Fruit fly (Drosophila melanogaster) whole organism, embryonic: ENCODE results near the gene haf.
A peak's percentile ranks its signal among the peaks of the same experiment; 100 is the strongest.

ENCODE experiments used
- Atf6 ChIP-seq: fragments of 200-800 bp; sonication (Bioruptor generic); IDR thresholded peaks from 2 replicates; pipeline ENCODE4 v1.3.6; 2022; ENCODE audit warnings: missing biosample characterization, missing genetic modification characterization
- B-H2 ChIP-seq: fragments of 200-800 bp; sonication (Bioruptor generic); optimal IDR thresholded peaks from 2 replicates; lab custom pipeline; 2018; ENCODE audit warnings: missing biosample characterization, mild to moderate bottlenecking, missing genetic modification characterization
- CG10147 ChIP-seq: fragments of 200-800 bp; sonication (Bioruptor generic); optimal IDR thresholded peaks from 2 replicates; lab custom pipeline; 2019; ENCODE audit warnings: missing biosample characterization, mild to moderate bottlenecking, missing genetic modification characterization, moderate library complexity
- CG10321 ChIP-seq: fragments of 200-800 bp; sonication (Bioruptor generic); IDR thresholded peaks from 2 replicates; pipeline ENCODE4 v1.3.6; 2022; ENCODE audit warnings: missing biosample characterization, missing genetic modification characterization
- CG10543 ChIP-seq: fragments of 200-800 bp; sonication (Bioruptor generic); optimal IDR thresholded peaks from 3 replicates; lab custom pipeline; 2017; ENCODE audit warnings: missing biosample characterization, mild to moderate bottlenecking, missing genetic modification characterization, moderate library complexity
- CG11696 ChIP-seq: fragments of 200-800 bp; sonication (Bioruptor generic); IDR thresholded peaks from 2 replicates; pipeline ENCODE4 v1.3.6; 2022; ENCODE audit warnings: missing biosample characterization, missing genetic modification characterization
- CG12659 ChIP-seq: fragments of 200-800 bp; sonication (Bioruptor generic); optimal IDR thresholded peaks from 3 replicates; lab custom pipeline; 2017; ENCODE audit warnings: mild to moderate bottlenecking, missing biosample characterization, missing genetic modification reagents, missing genetic modification characterization
- CG14014 ChIP-seq: fragments of 200-800 bp; sonication (Bioruptor generic); IDR thresholded peaks from 2 replicates; pipeline ENCODE4 v1.3.6; 2022; ENCODE audit warnings: missing biosample characterization, missing genetic modification characterization
- CG17359 ChIP-seq: fragments of 200-800 bp; sonication (Bioruptor generic); optimal IDR thresholded peaks from 3 replicates; lab custom pipeline; 2018; ENCODE audit warnings: missing biosample characterization, mild to moderate bottlenecking, missing genetic modification characterization, moderate library complexity
- CG17912 ChIP-seq: fragments of 200-800 bp; sonication (Bioruptor generic); optimal IDR thresholded peaks from 2 replicates; lab custom pipeline; 2018; ENCODE audit warnings: missing biosample characterization, mild to moderate bottlenecking, missing genetic modification characterization
- CG1832 ChIP-seq: fragments of 200-800 bp; sonication (Bioruptor generic); optimal IDR thresholded peaks from 2 replicates; lab custom pipeline; 2017; ENCODE audit warnings: missing biosample characterization, mild to moderate bottlenecking, missing genetic modification characterization, inconsistent platforms
- CG18599 ChIP-seq: fragments of 200-800 bp; sonication (Bioruptor generic); optimal IDR thresholded peaks from 3 replicates; lab custom pipeline; 2017; ENCODE audit warnings: missing biosample characterization, missing genetic modification characterization, mild to moderate bottlenecking, moderate library complexity, missing genetic modification reagents
- CG2120 ChIP-seq: fragments of 200-800 bp; sonication (Bioruptor generic); optimal IDR thresholded peaks from 3 replicates; lab custom pipeline; 2016; ENCODE audit warnings: missing biosample characterization, missing genetic modification characterization
- CG2199 ChIP-seq: fragments of 200-800 bp; sonication (Bioruptor generic); IDR thresholded peaks from 3 replicates; pipeline ENCODE4 v1.3.6; 2022; ENCODE audit warnings: missing biosample characterization, missing genetic modification characterization
- CG4617 ChIP-seq: fragments of 200-800 bp; sonication (Bioruptor generic); optimal IDR thresholded peaks from 3 replicates; lab custom pipeline; 2016; ENCODE audit warnings: missing biosample characterization, missing genetic modification characterization, borderline replicate concordance
- CG6654 ChIP-seq: fragments of 200-800 bp; sonication (Bioruptor generic); optimal IDR thresholded peaks from 2 replicates; lab custom pipeline; 2017; ENCODE audit warnings: missing biosample characterization, mild to moderate bottlenecking, missing genetic modification characterization
- CG7839 ChIP-seq: fragments of 200-800 bp; sonication (Bioruptor generic); optimal IDR thresholded peaks from 3 replicates; lab custom pipeline; 2018; ENCODE audit warnings: missing biosample characterization, mild to moderate bottlenecking, missing genetic modification characterization, moderate library complexity
- CG8089 ChIP-seq: fragments of 200-800 bp; sonication (Bioruptor generic); optimal IDR thresholded peaks from 3 replicates; lab custom pipeline; 2016; ENCODE audit warnings: missing biosample characterization, missing genetic modification characterization
- CG8290 ChIP-seq, 3 experiments: fragments of 200-800 bp; sonication (Bioruptor generic); optimal IDR thresholded peaks; 2 replicates each; lab custom pipeline; 2016 to 2019; ENCODE audit warnings: missing biosample characterization in 3 of 3, missing genetic modification characterization in 3 of 3, mild to moderate bottlenecking in 2 of 3, moderate library complexity in 1 of 3
- CG8765 ChIP-seq: fragments of 200-800 bp; sonication (Bioruptor generic); IDR thresholded peaks from 2 replicates; pipeline ENCODE4 v1.3.6; 2022; ENCODE audit warnings: missing biosample characterization, missing genetic modification characterization
- CG8924 ChIP-seq: fragments of 200-800 bp; optimal IDR thresholded peaks from 3 replicates; lab custom pipeline; 2019; ENCODE audit warnings: missing biosample characterization, mild to moderate bottlenecking, missing genetic modification characterization, moderate library complexity
- CG9727 ChIP-seq: fragments of 200-800 bp; sonication (Bioruptor generic); optimal IDR thresholded peaks from 3 replicates; lab custom pipeline; 2017; ENCODE audit warnings: missing biosample characterization, mild to moderate bottlenecking, missing genetic modification characterization
- CTCF ChIP-seq: fragments of 200-800 bp; sonication (Bioruptor generic); optimal IDR thresholded peaks from 2 replicates; lab custom pipeline; 2017; ENCODE audit warnings: missing biosample characterization, mild to moderate bottlenecking, missing genetic modification characterization, moderate library complexity
- Camta ChIP-seq: fragments of 200-800 bp; sonication (Bioruptor generic); optimal IDR thresholded peaks from 2 replicates; lab custom pipeline; 2016; ENCODE audit warnings: missing biosample characterization, missing genetic modification characterization
- Chrac-16 ChIP-seq: fragments of 200-800 bp; sonication (Bioruptor generic); optimal IDR thresholded peaks from 3 replicates; lab custom pipeline; 2016; ENCODE audit warnings: missing biosample characterization, missing genetic modification characterization
- Dbx ChIP-seq: fragments of 200-800 bp; sonication (Bioruptor generic); IDR thresholded peaks from 3 replicates; pipeline ENCODE4 v1.3.6; 2022; ENCODE audit warnings: missing biosample characterization, missing genetic modification characterization
- Dp ChIP-seq: fragments of 200-800 bp; sonication (Bioruptor generic); optimal IDR thresholded peaks from 2 replicates; lab custom pipeline; 2018; ENCODE audit warnings: missing biosample characterization, mild to moderate bottlenecking, missing genetic modification characterization, moderate library complexity
- ERR ChIP-seq: fragments of 200-800 bp; sonication (Bioruptor generic); optimal IDR thresholded peaks from 2 replicates; lab custom pipeline; 2016; ENCODE audit warnings: missing biosample characterization, missing genetic modification characterization
- Eip74EF ChIP-seq, 2 experiments: fragments of 200-800 bp in 1 of 2; fragments of >200 bp in 1 of 2; sonication (Bioruptor generic) in 1 of 2; optimal IDR thresholded peaks; 2 replicates each; lab custom pipeline; 2017 to 2019; ENCODE audit warnings: missing biosample characterization in 2 of 2, missing genetic modification characterization in 2 of 2, mild to moderate bottlenecking in 1 of 2, moderate library complexity in 1 of 2
- Fer3 ChIP-seq: fragments of 200-800 bp; sonication (Bioruptor generic); optimal IDR thresholded peaks from 2 replicates; lab custom pipeline; 2018; ENCODE audit warnings: missing biosample characterization, mild to moderate bottlenecking, missing genetic modification characterization, moderate library complexity
- HHEX ChIP-seq: fragments of 200-800 bp; sonication (Bioruptor generic); optimal IDR thresholded peaks from 3 replicates; lab custom pipeline; 2017; ENCODE audit warnings: missing biosample characterization, mild to moderate bottlenecking, missing genetic modification characterization, missing genetic modification reagents
- Hr78 ChIP-seq, 2 experiments: fragments of 200-800 bp in 1 of 2; fragments of >200 bp in 1 of 2; sonication (Bioruptor generic) in 1 of 2; optimal IDR thresholded peaks; 2 replicates each; lab custom pipeline; 2017 to 2019; ENCODE audit warnings: missing biosample characterization in 2 of 2, missing genetic modification characterization in 2 of 2, mild to moderate bottlenecking in 1 of 2, moderate library complexity in 1 of 2
- Nf-YC ChIP-seq: fragments of 200-800 bp; optimal IDR thresholded peaks from 3 replicates; lab custom pipeline; 2019; ENCODE audit warnings: missing biosample characterization, mild to moderate bottlenecking, missing genetic modification characterization, moderate library complexity
- Rx ChIP-seq: fragments of 200-800 bp; sonication (Bioruptor generic); IDR thresholded peaks from 2 replicates; pipeline ENCODE4 v1.3.6; 2022; ENCODE audit warnings: missing biosample characterization, missing genetic modification characterization
- Vsx1 ChIP-seq: fragments of 200-800 bp; sonication (Bioruptor generic); optimal IDR thresholded peaks from 2 replicates; lab custom pipeline; 2017; ENCODE audit warnings: missing biosample characterization, mild to moderate bottlenecking, missing genetic modification characterization, missing genetic modification reagents
- caup ChIP-seq: fragments of 200-800 bp; sonication (Bioruptor generic); optimal IDR thresholded peaks from 3 replicates; lab custom pipeline; 2017; ENCODE audit warnings: missing biosample characterization, mild to moderate bottlenecking, missing genetic modification characterization, moderate library complexity; ENCODE audit not compliant: severe bottlenecking
- cwo ChIP-seq: fragments of 200-800 bp; sonication (Bioruptor generic); optimal IDR thresholded peaks from 3 replicates; lab custom pipeline; 2017; ENCODE audit warnings: missing biosample characterization, missing genetic modification characterization, mild to moderate bottlenecking, moderate library complexity, missing genetic modification reagents
- exex ChIP-seq: fragments of 200-800 bp; sonication (Bioruptor generic); optimal IDR thresholded peaks from 4 replicates; lab custom pipeline; 2018; ENCODE audit warnings: missing biosample characterization, mild to moderate bottlenecking, missing genetic modification characterization, moderate library complexity
- gcm2 ChIP-seq: fragments of 200-800 bp; sonication (Bioruptor generic); optimal IDR thresholded peaks from 2 replicates; lab custom pipeline; 2016; ENCODE audit warnings: missing biosample characterization, missing genetic modification characterization
- grn ChIP-seq: fragments of 200-800 bp; sonication (Bioruptor generic); optimal IDR thresholded peaks from 3 replicates; lab custom pipeline; 2017; ENCODE audit warnings: missing biosample characterization, missing genetic modification characterization
- h ChIP-seq: fragments of >200 bp; optimal IDR thresholded peaks from 2 replicates; lab custom pipeline; 2017
- kah ChIP-seq: fragments of 200-800 bp; sonication (Bioruptor generic); optimal IDR thresholded peaks from 2 replicates; lab custom pipeline; 2018; ENCODE audit warnings: missing biosample characterization, mild to moderate bottlenecking, missing genetic modification characterization
- nmo ChIP-seq: fragments of 200-800 bp; sonication (Bioruptor generic); optimal IDR thresholded peaks from 2 replicates; lab custom pipeline; 2018; ENCODE audit warnings: missing biosample characterization, mild to moderate bottlenecking, missing genetic modification characterization, moderate library complexity
- odd ChIP-seq: fragments of 200-800 bp; sonication (Bioruptor generic); optimal IDR thresholded peaks from 2 replicates; lab custom pipeline; 2017; ENCODE audit warnings: missing biosample characterization, mild to moderate bottlenecking, missing genetic modification characterization
- sd ChIP-seq: fragments of 200-800 bp; sonication (Bioruptor generic); optimal IDR thresholded peaks from 3 replicates; lab custom pipeline; 2018; ENCODE audit warnings: missing biosample characterization, mild to moderate bottlenecking, missing genetic modification characterization, moderate library complexity
- sr ChIP-seq: fragments of 200-800 bp; sonication (Bioruptor generic); IDR thresholded peaks from 3 replicates; pipeline ENCODE4 v1.3.6; 2022; ENCODE audit warnings: missing biosample characterization, missing genetic modification characterization
- stc ChIP-seq: fragments of 200-800 bp; sonication (Bioruptor generic); IDR thresholded peaks from 2 replicates; pipeline ENCODE4 v1.3.6; 2022; ENCODE audit warnings: missing biosample characterization, missing genetic modification characterization
- sug ChIP-seq: fragments of 200-800 bp; optimal IDR thresholded peaks from 2 replicates; lab custom pipeline; 2019; ENCODE audit warnings: missing biosample characterization, mild to moderate bottlenecking, missing genetic modification characterization, moderate library complexity
- zfh1 ChIP-seq: fragments of 200-800 bp; sonication (Bioruptor generic); IDR thresholded peaks from 3 replicates; pipeline ENCODE4 v1.3.6; 2022; ENCODE audit warnings: missing biosample characterization, missing genetic modification characterization

haf gene

dm6 chr2L:1656835-1657541 lies 102.1 kb downstream of the haf start (continued):
- TF ChIP-seq CG18599 (GFP tag; lab: Kevin White, UChicago) = peak; percentile 60
- no peak for TF ChIP-seq CG4617
- peak; percentile 4 for TF ChIP-seq Dp (GFP tag; lab: Kevin White, UChicago)
- TF ChIP-seq Eip74EF (GFP tag; optimal IDR thresholded peaks at IDR 0.05; lab: Kevin White, UChicago) = peak in 1 of 2 experiments; percentile 99
- TF ChIP-seq CTCF (GFP tag; lab: Kevin White, UChicago) = peak; percentile 50
- peak; percentile 53 for TF ChIP-seq CG1832 (GFP tag; lab: Kevin White, UChicago)
- peak; percentile 70 for TF ChIP-seq exex (tag; lab: Kevin White, UChicago)
- TF ChIP-seq Dbx (GFP tag; lab: Robert Waterston, UW) = peak; percentile 31; the same call in 1 of the 3 replicates
- TF ChIP-seq CG10543 = peak; percentile 86
- TF ChIP-seq CG8924 (tag; lab: Kevin White, UChicago) = no peak
- TF ChIP-seq kah = no peak
- TF ChIP-seq sd (tag; lab: Kevin White, UChicago) = peak; percentile 84
- TF ChIP-seq CG10321 (GFP tag; lab: Robert Waterston, UW) = peak; percentile 64
- TF ChIP-seq CG8290 (GFP tag; optimal IDR thresholded peaks at IDR 0.05; lab: Kevin White, UChicago) = no peak
- peak in 1 of 2 experiments; percentile 59 for TF ChIP-seq CG8290 (tag; optimal IDR thresholded peaks at IDR 0.05; lab: Kevin White, UChicago)
- no peak for TF ChIP-seq CG11696 (GFP tag; lab: Robert Waterston, UW)
- peak in 1 of 2 experiments; percentile 33 for TF ChIP-seq Hr78 (GFP tag; optimal IDR thresholded peaks at IDR 0.05; lab: Kevin White, UChicago)
- no peak for TF ChIP-seq CG8089 (GFP tag; lab: Kevin White, UChicago)
- no peak for TF ChIP-seq Rx
- TF ChIP-seq Atf6 (GFP tag; lab: Robert Waterston, UW) = peak; percentile 56; the same call in 1 of the 2 replicates
- TF ChIP-seq CG14014 = 0 out of 2 replicates have a peak, but pooled peaks have one; percentile 9
- TF ChIP-seq Nf-YC = peak; percentile 83
- TF ChIP-seq odd (GFP tag; lab: Kevin White, UChicago) = peak; percentile 31
- TF ChIP-seq grn = peak; percentile 93
- peak; percentile 63 for TF ChIP-seq Vsx1 (GFP tag; lab: Kevin White, UChicago)
- TF ChIP-seq Chrac-16 = no peak
- TF ChIP-seq sr = peak; percentile 90
- TF ChIP-seq nmo (GFP tag; lab: Kevin White, UChicago) = no peak
- no peak for TF ChIP-seq CG8765
- TF ChIP-seq CG12659 (GFP tag; lab: Kevin White, UChicago) = no peak
- no peak for TF ChIP-seq CG6654 (GFP tag; lab: Kevin White, UChicago)
- TF ChIP-seq CG9727 (GFP tag; lab: Kevin White, UChicago) = peak; percentile 4
- peak; percentile 30 for TF ChIP-seq HHEX (GFP tag; lab: Kevin White, UChicago)
- TF ChIP-seq h (lab: Kevin White, UChicago) = no peak
- TF ChIP-seq CG17359 = peak; percentile 21
- TF ChIP-seq sug (tag; lab: Kevin White, UChicago) = peak; percentile 30
- no peak for TF ChIP-seq gcm2 (GFP tag; lab: Kevin White, UChicago)
- no peak for TF ChIP-seq Camta (GFP tag; lab: Kevin White, UChicago)
- peak; percentile 72 for TF ChIP-seq cwo (GFP tag; lab: Kevin White, UChicago)
- TF ChIP-seq zfh1 (GFP tag; lab: Robert Waterston, UW) = no peak
- TF ChIP-seq B-H2 (GFP tag; lab: Kevin White, UChicago) = peak; percentile 29
- TF ChIP-seq caup (GFP tag; lab: Kevin White, UChicago) = peak; percentile 26
- TF ChIP-seq CG7839 (tag; lab: Kevin White, UChicago) = no peak
- TF ChIP-seq stc (GFP tag; lab: Robert Waterston, UW) = peak; percentile 12; the same call in 1 of the 2 replicates
- TF ChIP-seq CG2120 (GFP tag; lab: Kevin White, UChicago) = peak; percentile 16
- no peak for TF ChIP-seq CG17912
- TF ChIP-seq Fer3 = no peak
- peak; percentile 37 for TF ChIP-seq ERR (GFP tag; lab: Kevin White, UChicago)
- TF ChIP-seq CG10147 (GFP tag; lab: Kevin White, UChicago) = peak; percentile 0
- no peak for TF ChIP-seq CG2199 (GFP tag; lab: Robert Waterston, UW)
